Worm (Caenorhabditis elegans): Measurements from ENCODE around the gene glo-3.

- TF ChIP-seq somi-1 (GFP tag; optimal IDR thresholded peaks at IDR 0.05) (no peak), ama-1 (optimal IDR thresholded peaks at IDR 0.05) (no peak), ama-1 (GFP tag; optimal IDR thresholded peaks at IDR 0.05) (no peak), lsl-1 (GFP tag; optimal IDR thresholded peaks at IDR 0.05) (no peak), madf-6 (GFP tag; IDR thresholded peaks at IDR 0.05) (no peak), bed-2 (GFP tag; IDR thresholded peaks at IDR 0.05) (no peak), tbx-9 (tag; optimal IDR thresholded peaks at IDR 0.05; ENCODE audit: borderline replicate concordance) (no peak), lsy-27 (tag; optimal IDR thresholded peaks at IDR 0.05; ENCODE audit: borderline replicate concordance, insufficient read depth) (no peak), mes-4 (tag; optimal IDR thresholded peaks at IDR 0.05) (no peak), K11D2.4 (GFP tag; IDR thresholded peaks at IDR 0.05) (no peak), hlh-12 (tag; optimal IDR thresholded peaks at IDR 0.05) (no peak), Y95B8A.8 (GFP tag; IDR thresholded peaks at IDR 0.05) (no peak), mel-28 (tag; optimal IDR thresholded peaks at IDR 0.05; ENCODE audit: borderline replicate concordance) (no peak), madf-3 (GFP tag; IDR thresholded peaks at IDR 0.05) (no peak)
Observed at ce11 chrX:10576410-10576809, 42.9 kb downstream of the glo-3 start.
